Worm (Caenorhabditis elegans) whole organism, early embryonic: ENCODE results near the gene hmp-1.

Source experiments
- B0310.2 ChIP-seq: sonication (generic microtip); optimal IDR thresholded peaks from 2 replicates; lab custom pipeline; 2016; ENCODE audit warnings: mild to moderate bottlenecking, missing genetic modification characterization, missing compliant biosample characterization
- aly-1 ChIP-seq: sonication (generic microtip); optimal IDR thresholded peaks from 2 replicates; lab custom pipeline; 2016; ENCODE audit warnings: missing genetic modification characterization, missing compliant biosample characterization
- ama-1 ChIP-seq: fragments of 150-350 bp; optimal IDR thresholded peaks from 2 replicates; lab custom pipeline; 2014
- hmbx-1 ChIP-seq: sonication (generic microtip); optimal IDR thresholded peaks from 2 replicates; lab custom pipeline; 2016; ENCODE audit warnings: mild to moderate bottlenecking, missing genetic modification characterization, missing compliant biosample characterization
- hmg-4 ChIP-seq: fragments of 200-800 bp; sonication (Bioruptor generic); optimal IDR thresholded peaks from 2 replicates; lab custom pipeline; 2018; ENCODE audit warnings: mild to moderate bottlenecking, missing genetic modification characterization, missing compliant biosample characterization
- pes-1 ChIP-seq: fragments of 200-800 bp; sonication (Bioruptor generic); IDR thresholded peaks from 2 replicates; pipeline ENCODE4 v1.3.6; 2022; ENCODE audit warnings: missing genetic modification reagents, missing genetic modification characterization, missing compliant biosample characterization
- scrt-1 ChIP-seq: fragments of 200-800 bp; sonication (Bioruptor generic); IDR thresholded peaks from 2 replicates; pipeline ENCODE4 v1.3.6; 2022; ENCODE audit warnings: missing genetic modification characterization, missing compliant biosample characterization
- sea-1 ChIP-seq: fragments of 200-800 bp; sonication (Bioruptor generic); conservative IDR thresholded peaks from 2 replicates; pipeline ENCODE4 v1.3.6; 2022; ENCODE audit warnings: missing genetic modification characterization, missing compliant biosample characterization
- tbx-11 ChIP-seq: fragments of 200-800 bp; sonication (Bioruptor generic); IDR thresholded peaks from 2 replicates; pipeline ENCODE4 v1.3.6; 2022; ENCODE audit warnings: missing genetic modification characterization, missing compliant biosample characterization

ce11 chrV:11849408-11849807 lies 3.7 kb downstream of the hmp-1 start:
- TF ChIP-seq ama-1 (no peak), sea-1 (no peak), scrt-1 (GFP tag; lab: Robert Waterston, UW) (no peak), hmg-4 (no peak), tbx-11 (GFP tag; lab: Robert Waterston, UW) (no peak), hmbx-1 (no peak), B0310.2 (tag; lab: Kevin White, UChicago) (no peak), pes-1 (no peak), aly-1 (no peak)
